Fruit fly (Drosophila melanogaster): ENCODE data around the gene wake.

Gene wake

dm6 chr3R:22707178-22707577 lies 67.6 kb downstream of the wake start, which contains the start of gene CG13842:
TSS of gene CG13842 (minus strand) at chr3R:22707278.
- no peak for TF ChIP-seq noc (tag; optimal IDR thresholded peaks at IDR 0.05)

dm6 chr3R:22710662-22711061 lies 71.1 kb downstream of the wake start, which contains the start of gene CG4907:
TSS of gene CG4907 (minus strand) at chr3R:22710762.
- TF ChIP-seq noc (tag; optimal IDR thresholded peaks at IDR 0.05): no peak

- no peak for TF ChIP-seq noc (tag; optimal IDR thresholded peaks at IDR 0.05)
These were observed 78.3 kb downstream of the wake start for dm6 chr3R:22717863-22718262.

dm6 chr3R:22718401-22718800 lies 78.8 kb downstream of the wake start:
- no peak for TF ChIP-seq noc (tag; optimal IDR thresholded peaks at IDR 0.05)

- TF ChIP-seq noc (tag; optimal IDR thresholded peaks at IDR 0.05): no peak
These were observed 79.5 kb downstream of the wake start for dm6 chr3R:22718937-22719606.

dm6 chr3R:22719607-22719949 lies 80.0 kb downstream of the wake start:
- TF ChIP-seq noc (tag; optimal IDR thresholded peaks at IDR 0.05): no peak

dm6 chr3R:22720808-22721306 lies 81.2 kb downstream of the wake start, which contains the start of gene wge:
TSS of gene wge (minus strand) at chr3R:22721150.
- no peak for TF ChIP-seq noc (tag; optimal IDR thresholded peaks at IDR 0.05)

- peak; percentile 58 for TF ChIP-seq noc (tag; optimal IDR thresholded peaks at IDR 0.05)
These were observed 84.8 kb downstream of the wake start, which contains the start of gene Irp-1A for dm6 chr3R:22724149-22724973. TSS of gene Irp-1A (minus strand) at chr3R:22724587.

- TF ChIP-seq noc (tag; optimal IDR thresholded peaks at IDR 0.05): no peak
These were observed 86.6 kb downstream of the wake start, which contains the start of gene RNF220 for dm6 chr3R:22726031-22726770. TSS of gene RNF220 (minus strand) at chr3R:22726414.

- no peak for TF ChIP-seq noc (tag; optimal IDR thresholded peaks at IDR 0.05)
These were observed 87.3 kb downstream of the wake start, which contains the start of gene CG45049 for dm6 chr3R:22726771-22727455. TSS of gene CG45049 (plus strand) at chr3R:22726967.

- TF ChIP-seq noc (tag; optimal IDR thresholded peaks at IDR 0.05): no peak
These were observed 87.8 kb downstream of the wake start for dm6 chr3R:22727456-22727833.

dm6 chr3R:22727857-22728256 lies 88.2 kb downstream of the wake start:
- no peak for TF ChIP-seq noc (tag; optimal IDR thresholded peaks at IDR 0.05)

dm6 chr3R:22732995-22733394 lies 93.4 kb downstream of the wake start:
- no peak for TF ChIP-seq noc (tag; optimal IDR thresholded peaks at IDR 0.05)
